Fruit fly (Drosophila melanogaster) whole organism, embryonic: Measurements from ENCODE around the gene Hr38.

Source experiments
- CG12744 ChIP-seq: fragments of 200-800 bp; sonication (Bioruptor generic); optimal IDR thresholded peaks from 2 replicates; lab custom pipeline; 2016; ENCODE audit warnings: missing biosample characterization, missing genetic modification characterization
- CG13123 ChIP-seq: fragments of 200-800 bp; sonication (Bioruptor generic); optimal IDR thresholded peaks from 2 replicates; lab custom pipeline; 2016; ENCODE audit warnings: missing biosample characterization, missing genetic modification characterization
- CG13424 ChIP-seq: fragments of 200-800 bp; sonication (Bioruptor generic); optimal IDR thresholded peaks from 2 replicates; lab custom pipeline; 2019; ENCODE audit warnings: missing biosample characterization, mild to moderate bottlenecking, missing genetic modification characterization, moderate library complexity
- CG17612 ChIP-seq: fragments of 200-800 bp; sonication (Bioruptor generic); IDR thresholded peaks from 2 replicates; pipeline ENCODE4 v1.3.6; 2022; ENCODE audit warnings: missing biosample characterization, missing genetic modification characterization
- CG2875 ChIP-seq: fragments of 200-800 bp; sonication (Bioruptor generic); optimal IDR thresholded peaks from 2 replicates; lab custom pipeline; 2017; ENCODE audit warnings: missing biosample characterization, mild to moderate bottlenecking, missing genetic modification characterization, missing genetic modification reagents
- CG4282 ChIP-seq: fragments of 200-800 bp; sonication (Bioruptor generic); optimal IDR thresholded peaks from 2 replicates; lab custom pipeline; 2016; ENCODE audit warnings: missing biosample characterization, missing genetic modification characterization
- CG7839 ChIP-seq: fragments of 200-800 bp; sonication (Bioruptor generic); optimal IDR thresholded peaks from 3 replicates; lab custom pipeline; 2018; ENCODE audit warnings: missing biosample characterization, mild to moderate bottlenecking, missing genetic modification characterization, moderate library complexity
- CG8765 ChIP-seq: fragments of 200-800 bp; sonication (Bioruptor generic); IDR thresholded peaks from 2 replicates; pipeline ENCODE4 v1.3.6; 2022; ENCODE audit warnings: missing biosample characterization, missing genetic modification characterization
- E2f1 ChIP-seq: fragments of 200-800 bp; sonication (Bioruptor generic); IDR thresholded peaks from 2 replicates; pipeline ENCODE4 v1.3.6; 2022; ENCODE audit warnings: missing biosample characterization, missing genetic modification characterization
- Ets65A ChIP-seq: fragments of 200-800 bp; sonication (Bioruptor generic); peaks from one replicate; lab custom pipeline; 2016; ENCODE audit warnings: missing biosample characterization, missing genetic modification characterization
- Fer3 ChIP-seq: fragments of 200-800 bp; sonication (Bioruptor generic); optimal IDR thresholded peaks from 2 replicates; lab custom pipeline; 2018; ENCODE audit warnings: missing biosample characterization, mild to moderate bottlenecking, missing genetic modification characterization, moderate library complexity
- HLH54F ChIP-seq: fragments of 200-800 bp; sonication (Bioruptor generic); optimal IDR thresholded peaks from 3 replicates; lab custom pipeline; 2016; ENCODE audit warnings: missing biosample characterization, missing genetic modification characterization
- Mad ChIP-seq: fragments of 200-800 bp; sonication (Bioruptor generic); optimal IDR thresholded peaks from 2 replicates; lab custom pipeline; 2016; ENCODE audit warnings: missing biosample characterization, missing genetic modification characterization
- Ravus ChIP-seq: fragments of 200-800 bp; sonication (Bioruptor generic); IDR thresholded peaks from 2 replicates; pipeline ENCODE4 v1.3.6; 2022; ENCODE audit warnings: missing biosample characterization, missing genetic modification characterization
- Trl ChIP-seq, 3 experiments: fragments of >200 bp in 2 of 3; fragments of 200-800 bp in 1 of 3; sonication (Bioruptor generic) in 1 of 3; optimal IDR thresholded peaks; 2 replicates in 1 of 3; 3 replicates in 2 of 3; lab custom pipeline; 2016 to 2017; ENCODE audit warnings: missing biosample characterization in 1 of 3, missing genetic modification characterization in 1 of 3
- caup ChIP-seq: fragments of 200-800 bp; sonication (Bioruptor generic); optimal IDR thresholded peaks from 3 replicates; lab custom pipeline; 2017; ENCODE audit warnings: missing biosample characterization, mild to moderate bottlenecking, missing genetic modification characterization, moderate library complexity; ENCODE audit not compliant: severe bottlenecking
- cg ChIP-seq: fragments of 200-800 bp; sonication (Bioruptor generic); optimal IDR thresholded peaks from 3 replicates; lab custom pipeline; 2019; ENCODE audit warnings: missing biosample characterization, mild to moderate bottlenecking, missing genetic modification characterization, moderate library complexity
- dm ChIP-seq: fragments of 200-800 bp; sonication (Bioruptor generic); optimal IDR thresholded peaks from 3 replicates; lab custom pipeline; 2016; ENCODE audit warnings: missing biosample characterization, missing genetic modification characterization
- ems ChIP-seq: fragments of 200-800 bp; sonication (Bioruptor generic); optimal IDR thresholded peaks from 3 replicates; lab custom pipeline; 2016; ENCODE audit warnings: missing biosample characterization, missing genetic modification characterization
- phol ChIP-seq: fragments of 200-800 bp; sonication (Bioruptor generic); optimal IDR thresholded peaks from 3 replicates; lab custom pipeline; 2018; ENCODE audit warnings: missing biosample characterization, mild to moderate bottlenecking, missing genetic modification characterization, moderate library complexity
- z ChIP-seq: fragments of 200-800 bp; sonication (Bioruptor generic); IDR thresholded peaks from 3 replicates; pipeline ENCODE4 v1.3.6; 2022; ENCODE audit warnings: missing biosample characterization, missing genetic modification characterization

Hr38 gene

dm6 chr2L:20638413-20638812, 76.0 kb downstream of the Hr38 start (continued):
- TF ChIP-seq phol (tag; lab: Kevin White, UChicago), result peak; percentile 20
- no peak for TF ChIP-seq cg (GFP tag; lab: Kevin White, UChicago)
- no peak for TF ChIP-seq Mad
- no peak for TF ChIP-seq CG4282
- peak; percentile 78 to 82 for TF ChIP-seq Trl (optimal IDR thresholded peaks at IDR 0.05; lab: Kevin White, UChicago)
- TF ChIP-seq Trl (GFP tag; optimal IDR thresholded peaks at IDR 0.05; lab: Kevin White, UChicago), result no peak
- peak; percentile 72 for TF ChIP-seq Ets65A
- TF ChIP-seq, all 482 proteins: peak for 90

- TF ChIP-seq CG13123 (GFP tag; lab: Kevin White, UChicago) (no peak), CG8765 (no peak), CG12744 (no peak), E2f1 (GFP tag; lab: Robert Waterston, UW) (no peak), caup (no peak), Ravus (GFP tag; lab: Robert Waterston, UW) (no peak), dm (GFP tag; lab: Kevin White, UChicago) (no peak), CG17612 (GFP tag; lab: Robert Waterston, UW) (no peak), CG2875 (GFP tag; lab: Kevin White, UChicago) (no peak), HLH54F (GFP tag; lab: Kevin White, UChicago) (no peak), CG7839 (no peak), CG13424 (no peak), z (GFP tag; lab: Robert Waterston, UW) (no peak), ems (GFP tag; lab: Kevin White, UChicago) (no peak), Fer3 (tag; lab: Kevin White, UChicago) (no peak)
Measured at dm6 chr2L:20634215-20634614, 80.2 kb downstream of the Hr38 start, which contains the start of gene CG17472. Gene CG17472 (plus strand): TSS chr2L:20634515.
